Fruit fly (Drosophila melanogaster) whole organism, embryonic: Measurements from ENCODE around the gene nAChRalpha3.

Experiments
- ATbp ChIP-seq: fragments of 200-800 bp; sonication (Bioruptor generic); optimal IDR thresholded peaks from 2 replicates; lab custom pipeline; 2017; ENCODE audit warnings: missing biosample characterization, mild to moderate bottlenecking, missing genetic modification characterization, missing genetic modification reagents
- Atf3 ChIP-seq: fragments of 200-800 bp; sonication (Bioruptor generic); optimal IDR thresholded peaks from 3 replicates; lab custom pipeline; 2016; ENCODE audit warnings: missing biosample characterization, missing genetic modification characterization
- BEAF-32 ChIP-seq: fragments of 200-800 bp; sonication (Bioruptor generic); optimal IDR thresholded peaks from 3 replicates; lab custom pipeline; 2017; ENCODE audit warnings: missing biosample characterization, missing genetic modification characterization, mild to moderate bottlenecking, moderate library complexity, missing genetic modification reagents
- CG10654 ChIP-seq: fragments of 200-800 bp; sonication (Bioruptor generic); optimal IDR thresholded peaks from 2 replicates; lab custom pipeline; 2016; ENCODE audit warnings: missing biosample characterization, missing genetic modification characterization
- CG10959 ChIP-seq: fragments of 200-800 bp; sonication (Bioruptor generic); IDR thresholded peaks from 2 replicates; pipeline ENCODE4 v1.3.6; 2022; ENCODE audit warnings: missing biosample characterization, missing genetic modification characterization
- CG13894 ChIP-seq: fragments of 200-800 bp; sonication (Bioruptor generic); optimal IDR thresholded peaks from 3 replicates; lab custom pipeline; 2018; ENCODE audit warnings: missing biosample characterization, mild to moderate bottlenecking, missing genetic modification characterization, moderate library complexity
- CG14050 ChIP-seq: fragments of 200-800 bp; sonication (Bioruptor generic); IDR thresholded peaks from 3 replicates; pipeline ENCODE4 v1.3.6; 2022; ENCODE audit warnings: missing biosample characterization, missing genetic modification characterization
- CG1647 ChIP-seq: fragments of 200-800 bp; sonication (Bioruptor generic); optimal IDR thresholded peaks from 3 replicates; lab custom pipeline; 2016; ENCODE audit warnings: missing biosample characterization, missing genetic modification characterization
- CG16863 ChIP-seq: fragments of 200-800 bp; sonication (Bioruptor generic); optimal IDR thresholded peaks from 3 replicates; lab custom pipeline; 2016; ENCODE audit warnings: missing biosample characterization, missing genetic modification characterization
- CG17829 ChIP-seq: fragments of 200-800 bp; optimal IDR thresholded peaks from 2 replicates; lab custom pipeline; 2019; ENCODE audit warnings: missing biosample characterization, mild to moderate bottlenecking, missing genetic modification characterization, moderate library complexity
- CG2712 ChIP-seq: fragments of 200-800 bp; optimal IDR thresholded peaks from 3 replicates; lab custom pipeline; 2019; ENCODE audit warnings: missing biosample characterization, mild to moderate bottlenecking, missing genetic modification characterization, moderate library complexity
- CG31388 ChIP-seq: fragments of 200-800 bp; sonication (Bioruptor generic); optimal IDR thresholded peaks from 2 replicates; lab custom pipeline; 2016; ENCODE audit warnings: missing biosample characterization, missing genetic modification characterization
- CG31441 ChIP-seq: fragments of 200-800 bp; sonication (Bioruptor generic); IDR thresholded peaks from 2 replicates; pipeline ENCODE4 v1.3.6; 2022; ENCODE audit warnings: missing biosample characterization, missing genetic modification characterization
- CG32772 ChIP-seq: fragments of 200-800 bp; sonication (Bioruptor generic); IDR thresholded peaks from 2 replicates; pipeline ENCODE4 v1.3.6; 2022; ENCODE audit warnings: missing biosample characterization, missing genetic modification characterization
- CG33213 ChIP-seq: fragments of 200-800 bp; sonication (Bioruptor generic); optimal IDR thresholded peaks from 3 replicates; lab custom pipeline; 2016; ENCODE audit warnings: missing biosample characterization, missing genetic modification characterization
- CG42726 ChIP-seq: fragments of 200-800 bp; sonication (Bioruptor generic); IDR thresholded peaks from 2 replicates; pipeline ENCODE4 v1.3.6; 2022; ENCODE audit warnings: missing biosample characterization, missing genetic modification characterization; ENCODE audit not compliant: partially characterized antibody
- CG5245 ChIP-seq: fragments of 200-800 bp; sonication (Bioruptor generic); optimal IDR thresholded peaks from 3 replicates; lab custom pipeline; 2016; ENCODE audit warnings: missing biosample characterization, missing genetic modification characterization
- CG6813 ChIP-seq: fragments of 200-800 bp; sonication (Bioruptor generic); optimal IDR thresholded peaks from 2 replicates; lab custom pipeline; 2017; ENCODE audit warnings: missing biosample characterization, missing genetic modification characterization, mild to moderate bottlenecking, moderate library complexity, missing genetic modification reagents
- CG8290 ChIP-seq, 3 experiments: fragments of 200-800 bp; sonication (Bioruptor generic); optimal IDR thresholded peaks; 2 replicates each; lab custom pipeline; 2016 to 2019; ENCODE audit warnings: missing biosample characterization in 3 of 3, missing genetic modification characterization in 3 of 3, mild to moderate bottlenecking in 2 of 3, moderate library complexity in 1 of 3
- CG8478 ChIP-seq: fragments of >200 bp; optimal IDR thresholded peaks from 2 replicates; lab custom pipeline; 2018
- CG8924 ChIP-seq: fragments of 200-800 bp; optimal IDR thresholded peaks from 3 replicates; lab custom pipeline; 2019; ENCODE audit warnings: missing biosample characterization, mild to moderate bottlenecking, missing genetic modification characterization, moderate library complexity
- CG9215 ChIP-seq: fragments of 200-800 bp; sonication (Bioruptor generic); IDR thresholded peaks from 2 replicates; pipeline ENCODE4 v1.3.6; 2022; ENCODE audit warnings: missing biosample characterization, missing genetic modification characterization
- CG9797 ChIP-seq: fragments of 200-800 bp; sonication (Bioruptor generic); optimal IDR thresholded peaks from 3 replicates; lab custom pipeline; 2018; ENCODE audit warnings: missing biosample characterization, mild to moderate bottlenecking, missing genetic modification characterization
- CG9817 ChIP-seq: fragments of 200-800 bp; sonication (Bioruptor generic); optimal IDR thresholded peaks from 2 replicates; lab custom pipeline; 2018; ENCODE audit warnings: missing biosample characterization, mild to moderate bottlenecking, missing genetic modification characterization, moderate library complexity
- CHES-1-like ChIP-seq: fragments of 200-800 bp; sonication (Bioruptor generic); optimal IDR thresholded peaks from 2 replicates; lab custom pipeline; 2016; ENCODE audit warnings: missing biosample characterization, missing genetic modification characterization
- Drgx ChIP-seq: fragments of 200-800 bp; sonication (Bioruptor generic); IDR thresholded peaks from 2 replicates; pipeline ENCODE4 v1.3.6; 2022; ENCODE audit warnings: missing biosample characterization, missing genetic modification characterization
- Hr51 ChIP-seq, 2 experiments: fragments of 200-800 bp; sonication (Bioruptor generic); optimal IDR thresholded peaks; 2 replicates in 1 of 2; 3 replicates in 1 of 2; lab custom pipeline; 2016 to 2018; ENCODE audit warnings: missing biosample characterization in 2 of 2, missing genetic modification characterization in 2 of 2, mild to moderate bottlenecking in 1 of 2, moderate library complexity in 1 of 2
- Lim3 ChIP-seq: fragments of 200-800 bp; sonication (Bioruptor generic); IDR thresholded peaks from 2 replicates; pipeline ENCODE4 v1.3.6; 2022; ENCODE audit warnings: missing biosample characterization, missing genetic modification characterization
- MTF-1 ChIP-seq: fragments of 200-800 bp; sonication (Bioruptor generic); optimal IDR thresholded peaks from 2 replicates; lab custom pipeline; 2018; ENCODE audit warnings: missing biosample characterization, mild to moderate bottlenecking, missing genetic modification characterization, borderline replicate concordance
- NC2α ChIP-seq: fragments of 200-800 bp; sonication (Bioruptor generic); optimal IDR thresholded peaks from 2 replicates; lab custom pipeline; 2016; ENCODE audit warnings: missing biosample characterization, missing genetic modification characterization
- Oli ChIP-seq: fragments of 200-800 bp; sonication (Bioruptor generic); optimal IDR thresholded peaks from 2 replicates; lab custom pipeline; 2018; ENCODE audit warnings: missing biosample characterization, mild to moderate bottlenecking, missing genetic modification characterization, moderate library complexity
- Sin3A ChIP-seq: fragments of >200 bp; optimal IDR thresholded peaks from 2 replicates; lab custom pipeline; 2018
- Sox102F ChIP-seq: fragments of 200-800 bp; sonication (Bioruptor generic); optimal IDR thresholded peaks from 2 replicates; lab custom pipeline; 2018; ENCODE audit warnings: missing biosample characterization, mild to moderate bottlenecking, missing genetic modification characterization, moderate library complexity
- Ssrp ChIP-seq: fragments of 200-800 bp; sonication (Bioruptor generic); optimal IDR thresholded peaks from 2 replicates; lab custom pipeline; 2018; ENCODE audit warnings: missing biosample characterization, mild to moderate bottlenecking, missing genetic modification characterization, moderate library complexity
- Tbp ChIP-seq: fragments of >200 bp; optimal IDR thresholded peaks from 2 replicates; lab custom pipeline; 2018; ENCODE audit warnings: missing biosample characterization, missing genetic modification characterization
- ab ChIP-seq: fragments of 200-800 bp; sonication (Bioruptor generic); optimal IDR thresholded peaks from 2 replicates; lab custom pipeline; 2016; ENCODE audit warnings: missing biosample characterization, missing genetic modification characterization
- aop ChIP-seq: fragments of 200-800 bp; sonication (Bioruptor generic); IDR thresholded peaks from 2 replicates; pipeline ENCODE4 v1.3.6; 2022; ENCODE audit warnings: missing biosample characterization, missing genetic modification characterization
- cg ChIP-seq: fragments of 200-800 bp; sonication (Bioruptor generic); optimal IDR thresholded peaks from 3 replicates; lab custom pipeline; 2019; ENCODE audit warnings: missing biosample characterization, mild to moderate bottlenecking, missing genetic modification characterization, moderate library complexity
- chn ChIP-seq: fragments of 200-800 bp; sonication (Bioruptor generic); optimal IDR thresholded peaks from 2 replicates; lab custom pipeline; 2016; ENCODE audit warnings: missing biosample characterization, missing genetic modification characterization
- gem ChIP-seq: fragments of 200-800 bp; sonication (Bioruptor generic); optimal IDR thresholded peaks from 2 replicates; lab custom pipeline; 2019; ENCODE audit warnings: missing biosample characterization, mild to moderate bottlenecking, missing genetic modification characterization, moderate library complexity
- her ChIP-seq: fragments of 200-800 bp; sonication (Bioruptor generic); optimal IDR thresholded peaks from 2 replicates; lab custom pipeline; 2016; ENCODE audit warnings: missing biosample characterization, missing genetic modification characterization
- hth ChIP-seq: fragments of >200 bp; optimal IDR thresholded peaks from 2 replicates; lab custom pipeline; 2017; ENCODE audit warnings: inconsistent platforms
- insv ChIP-seq, 2 experiments: fragments of 200-800 bp; sonication (Bioruptor generic); optimal IDR thresholded peaks; 3 replicates each; lab custom pipeline; 2016 to 2018; ENCODE audit warnings: missing biosample characterization in 2 of 2, missing genetic modification characterization in 2 of 2
- kni ChIP-seq: fragments of 200-800 bp; sonication (Bioruptor generic); optimal IDR thresholded peaks from 3 replicates; lab custom pipeline; 2017; ENCODE audit warnings: mild to moderate bottlenecking, missing biosample characterization, missing genetic modification reagents, missing genetic modification characterization
- lbe ChIP-seq: fragments of 200-800 bp; sonication (Bioruptor generic); optimal IDR thresholded peaks from 2 replicates; lab custom pipeline; 2016; ENCODE audit warnings: missing biosample characterization, mild to moderate bottlenecking, missing genetic modification characterization
- lmd ChIP-seq: fragments of 200-800 bp; sonication (Bioruptor generic); IDR thresholded peaks from 2 replicates; pipeline ENCODE4 v1.3.6; 2022; ENCODE audit warnings: missing biosample characterization, missing genetic modification characterization
- pzg ChIP-seq: fragments of 200-800 bp; sonication (Bioruptor generic); optimal IDR thresholded peaks from 3 replicates; lab custom pipeline; 2018; ENCODE audit warnings: missing biosample characterization, mild to moderate bottlenecking, missing genetic modification characterization, moderate library complexity
- row ChIP-seq: fragments of 200-800 bp; sonication (Bioruptor generic); IDR thresholded peaks from 3 replicates; pipeline ENCODE4 v1.3.6; 2022; ENCODE audit warnings: missing biosample characterization, missing genetic modification characterization
- tap ChIP-seq: fragments of 200-800 bp; optimal IDR thresholded peaks from 3 replicates; lab custom pipeline; 2019; ENCODE audit warnings: missing biosample characterization, mild to moderate bottlenecking, missing genetic modification characterization, moderate library complexity
- ttk ChIP-seq: fragments of 200-800 bp; sonication (Bioruptor generic); IDR thresholded peaks from 2 replicates; pipeline ENCODE4 v2.1.2; 2022; ENCODE audit warnings: missing biosample characterization, missing genetic modification characterization
- unpg ChIP-seq: fragments of 200-800 bp; sonication (Bioruptor generic); optimal IDR thresholded peaks from 3 replicates; lab custom pipeline; 2018; ENCODE audit warnings: missing biosample characterization, mild to moderate bottlenecking, missing genetic modification characterization, moderate library complexity
- wek ChIP-seq: fragments of 200-800 bp; sonication (Bioruptor generic); optimal IDR thresholded peaks from 3 replicates; lab custom pipeline; 2018; ENCODE audit warnings: missing biosample characterization, mild to moderate bottlenecking, missing genetic modification characterization, moderate library complexity

Gene nAChRalpha3

DNA sequence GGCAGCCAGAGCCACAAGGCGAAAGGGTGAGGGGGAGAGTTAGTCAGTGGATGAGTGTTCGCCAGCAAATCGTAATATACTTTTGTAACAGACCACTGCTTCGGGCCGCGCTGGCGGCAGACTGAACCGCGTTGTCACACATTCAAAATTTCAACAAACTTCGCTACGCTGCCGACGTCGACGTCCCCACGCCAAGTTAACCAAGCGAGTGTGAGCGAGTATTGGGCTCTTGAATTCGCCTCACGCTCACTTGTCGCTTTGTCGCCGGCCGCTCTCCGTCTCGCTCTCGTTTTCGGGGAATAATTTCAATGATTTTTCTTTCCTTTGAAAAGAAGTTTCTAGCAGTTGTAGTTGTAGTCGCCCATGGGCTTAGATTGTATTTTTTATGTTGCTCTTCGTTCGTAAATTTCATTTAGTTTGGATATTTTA is 44.6 kb upstream of the nAChRalpha3 start, which contains the start of gene lawc (continued):
- TF ChIP-seq CG10654 (GFP tag; lab: Kevin White, UChicago) (no peak), gem (no peak), CG8290 (GFP tag; optimal IDR thresholded peaks at IDR 0.05; lab: Kevin White, UChicago) (no peak), CG8290 (tag; optimal IDR thresholded peaks at IDR 0.05; lab: Kevin White, UChicago) (peak in 1 of 2 experiments; percentile 85), Ssrp (tag; lab: Kevin White, UChicago) (no peak), Tbp (no peak), unpg (GFP tag; lab: Kevin White, UChicago) (peak; percentile 36), Lim3 (GFP tag; lab: Robert Waterston, UW) (no peak), NC2α (GFP tag; lab: Kevin White, UChicago) (no peak), Atf3 (GFP tag; lab: Kevin White, UChicago) (no peak), CG42726 (GFP tag; lab: Robert Waterston, UW) (peak; percentile 31; the same call in 1 of the 2 replicates), CG17829 (tag; lab: Kevin White, UChicago) (peak; percentile 54), row (no peak; the same call in 2 of the 3 replicates), kni (GFP tag; lab: Kevin White, UChicago) (peak; percentile 10), Hr51 (GFP tag; optimal IDR thresholded peaks at IDR 0.05; lab: Kevin White, UChicago) (no peak), pzg (GFP tag; lab: Kevin White, UChicago) (peak; percentile 12), wek (GFP tag; lab: Kevin White, UChicago) (peak; percentile 52), CG8924 (tag; lab: Kevin White, UChicago) (peak; percentile 54), CG31441 (GFP tag; lab: Robert Waterston, UW) (no peak), ATbp (GFP tag; lab: Kevin White, UChicago) (no peak), Sin3A (lab: Kevin White, UChicago) (no peak), CG8478 (lab: Kevin White, UChicago) (no peak), CG32772 (GFP tag; lab: Robert Waterston, UW) (no peak), CG10959 (GFP tag; lab: Robert Waterston, UW) (no peak), Drgx (GFP tag; lab: Robert Waterston, UW) (peak; percentile 86), CG2712 (tag; lab: Kevin White, UChicago) (peak; percentile 16), her (peak; percentile 20), cg (peak; percentile 52), CG16863 (GFP tag; lab: Kevin White, UChicago) (no peak), CG33213 (GFP tag; lab: Kevin White, UChicago) (no peak), CG9817 (no peak), CG31388 (no peak), chn (GFP tag; lab: Kevin White, UChicago) (no peak), Oli (tag; lab: Kevin White, UChicago) (no peak), CG9797 (GFP tag; lab: Kevin White, UChicago) (peak; percentile 8), BEAF-32 (GFP tag; lab: Kevin White, UChicago) (no peak), aop (GFP tag; lab: Robert Waterston, UW) (no peak), CG5245 (no peak), CHES-1-like (GFP tag; lab: Kevin White, UChicago) (peak; percentile 20), CG13894 (peak; percentile 59), CG9215 (GFP tag; lab: Robert Waterston, UW) (no peak), ab (GFP tag; lab: Kevin White, UChicago) (no peak), lbe (GFP tag; lab: Kevin White, UChicago) (peak; percentile 63), tap (tag; lab: Kevin White, UChicago) (peak; percentile 7), CG6813 (GFP tag; lab: Kevin White, UChicago) (no peak), ttk (no peak), MTF-1 (GFP tag; lab: Kevin White, UChicago) (peak; percentile 34), lmd (GFP tag; lab: Robert Waterston, UW) (no peak), insv (GFP tag; optimal IDR thresholded peaks at IDR 0.05; lab: Kevin White, UChicago) (peak in 1 of 2 experiments; percentile 9), CG14050 (GFP tag; lab: Robert Waterston, UW) (no peak), hth (lab: Kevin White, UChicago) (no peak), CG1647 (no peak), Sox102F (GFP tag; lab: Kevin White, UChicago) (no peak)
